Worm (Caenorhabditis elegans) whole organism, young adult: ENCODE results near the gene flp-9.

Experiments used
- F10E7.11 ChIP-seq: sonication (generic microtip); optimal IDR thresholded peaks from 2 replicates; lab custom pipeline; 2017; ENCODE audit warnings: mild to moderate bottlenecking, missing genetic modification characterization, moderate library complexity, missing compliant biosample characterization
- F52B5.7 ChIP-seq: sonication (generic microtip); optimal IDR thresholded peaks from 2 replicates; lab custom pipeline; 2016; ENCODE audit warnings: mild to moderate bottlenecking, missing genetic modification characterization, missing compliant biosample characterization
- F57A8.1 ChIP-seq: fragments of 200-800 bp; sonication (Bioruptor generic); optimal IDR thresholded peaks from 2 replicates; lab custom pipeline; 2018; ENCODE audit warnings: mild to moderate bottlenecking, missing genetic modification characterization, moderate library complexity, missing compliant biosample characterization
- T07F8.4 ChIP-seq: sonication (generic microtip); optimal IDR thresholded peaks from 2 replicates; lab custom pipeline; 2016; ENCODE audit warnings: mild to moderate bottlenecking, missing genetic modification characterization, moderate library complexity, missing compliant biosample characterization
- T26A5.8 ChIP-seq: sonication (generic microtip); optimal IDR thresholded peaks from 2 replicates; lab custom pipeline; 2016; ENCODE audit warnings: missing genetic modification characterization, missing compliant biosample characterization
- Y67H2A.10 ChIP-seq: fragments of 200-800 bp; sonication (Bioruptor generic); conservative IDR thresholded peaks from 2 replicates; pipeline ENCODE4 v1.3.6; 2022; ENCODE audit warnings: missing genetic modification reagents, missing genetic modification characterization, missing compliant biosample characterization
- Y95B8A.8 ChIP-seq: fragments of 200-800 bp; sonication (Bioruptor generic); IDR thresholded peaks from 2 replicates; pipeline ENCODE4 v1.3.6; 2022; ENCODE audit warnings: missing genetic modification reagents, missing genetic modification characterization, missing compliant biosample characterization
- ZK185.1 ChIP-seq: sonication (generic microtip); optimal IDR thresholded peaks from 2 replicates; lab custom pipeline; 2016; ENCODE audit warnings: mild to moderate bottlenecking, missing genetic modification characterization, missing compliant biosample characterization; ENCODE audit not compliant: poor library complexity, severe bottlenecking
- aptf-3 ChIP-seq: fragments of 200-800 bp; sonication (Bioruptor generic); IDR thresholded peaks from 2 replicates; pipeline ENCODE4 v1.3.6; 2022; ENCODE audit warnings: missing genetic modification characterization, missing compliant biosample characterization
- attf-3 ChIP-seq: fragments of 200-800 bp; sonication (Bioruptor generic); conservative IDR thresholded peaks from 2 replicates; pipeline ENCODE4 v1.3.6; 2022; ENCODE audit warnings: missing genetic modification reagents, missing genetic modification characterization, missing compliant biosample characterization
- attf-5 ChIP-seq: fragments of 200-800 bp; sonication (Bioruptor generic); optimal IDR thresholded peaks from 2 replicates; lab custom pipeline; 2018; ENCODE audit warnings: mild to moderate bottlenecking, missing genetic modification characterization, missing compliant biosample characterization
- cebp-2 ChIP-seq: fragments of 200-800 bp; sonication (Bioruptor generic); IDR thresholded peaks from 2 replicates; pipeline ENCODE4 v1.3.6; 2022; ENCODE audit warnings: missing genetic modification characterization, missing compliant biosample characterization
- ceh-27 ChIP-seq: fragments of 200-800 bp; sonication (Bioruptor generic); optimal IDR thresholded peaks from 2 replicates; lab custom pipeline; 2018; ENCODE audit warnings: mild to moderate bottlenecking, missing genetic modification characterization, moderate library complexity, missing compliant biosample characterization
- ceh-40 ChIP-seq: fragments of 200-800 bp; sonication (Bioruptor generic); IDR thresholded peaks from 2 replicates; pipeline ENCODE4 v1.3.6; 2022; ENCODE audit warnings: missing genetic modification characterization, missing compliant biosample characterization
- ceh-58 ChIP-seq: fragments of 200-800 bp; sonication (Bioruptor generic); IDR thresholded peaks from 2 replicates; pipeline ENCODE4 v1.3.6; 2022; ENCODE audit warnings: missing genetic modification characterization, missing compliant biosample characterization
- ceh-91 ChIP-seq: fragments of 200-800 bp; sonication (Bioruptor generic); IDR thresholded peaks from 2 replicates; pipeline ENCODE4 v1.3.6; 2022; ENCODE audit warnings: missing genetic modification reagents, missing genetic modification characterization, missing compliant biosample characterization
- die-1 ChIP-seq: sonication (generic microtip); optimal IDR thresholded peaks from 2 replicates; lab custom pipeline; 2016; ENCODE audit warnings: missing genotype, mild to moderate bottlenecking, missing genetic modification characterization, missing compliant biosample characterization
- dpl-1 ChIP-seq: fragments of 150-350 bp; optimal IDR thresholded peaks from 2 replicates; lab custom pipeline; 2014; ENCODE audit warnings: missing biosample characterization, missing genetic modification reagents, missing genetic modification characterization
- efl-1 ChIP-seq: fragments of 150-350 bp; optimal IDR thresholded peaks from 2 replicates; lab custom pipeline; 2014; ENCODE audit warnings: missing biosample characterization, missing genetic modification reagents, missing genetic modification characterization
- egl-18 ChIP-seq: fragments of 200-800 bp; sonication (Bioruptor generic); IDR thresholded peaks from 2 replicates; pipeline ENCODE4 v1.3.6; 2022; ENCODE audit warnings: missing genetic modification reagents, missing genetic modification characterization, missing compliant biosample characterization
- fkh-3 ChIP-seq: sonication (generic microtip); optimal IDR thresholded peaks from 2 replicates; lab custom pipeline; 2016; ENCODE audit warnings: mild to moderate bottlenecking, missing genetic modification characterization, missing compliant biosample characterization
- him-1 ChIP-seq: sonication (generic microtip); optimal IDR thresholded peaks from 2 replicates; lab custom pipeline; 2016; ENCODE audit warnings: missing genotype, missing genetic modification reagents, missing genetic modification characterization, missing compliant biosample characterization
- hmg-1.2 ChIP-seq: fragments of 200-800 bp; sonication (Bioruptor generic); IDR thresholded peaks from 2 replicates; pipeline ENCODE4 v1.3.6; 2022; ENCODE audit warnings: missing genetic modification reagents, missing genetic modification characterization, missing compliant biosample characterization
- hmg-20 ChIP-seq: fragments of 200-800 bp; sonication (Bioruptor generic); IDR thresholded peaks from 2 replicates; pipeline ENCODE4 v1.3.6; 2022; ENCODE audit warnings: missing genetic modification reagents, missing genetic modification characterization, missing compliant biosample characterization
- hsf-1 ChIP-seq: fragments of 200-800 bp; sonication (Bioruptor generic); IDR thresholded peaks from 2 replicates; pipeline ENCODE4 v1.3.6; 2022; ENCODE audit warnings: missing genetic modification reagents, missing genetic modification characterization, missing compliant biosample characterization
- lag-1 ChIP-seq: fragments of 200-800 bp; sonication (Bioruptor generic); IDR thresholded peaks from 2 replicates; pipeline ENCODE4 v1.3.6; 2022; ENCODE audit warnings: missing genetic modification reagents, missing genetic modification characterization, missing compliant biosample characterization
- lin-26 ChIP-seq: fragments of 200-800 bp; sonication (Bioruptor generic); IDR thresholded peaks from 2 replicates; pipeline ENCODE4 v1.3.6; 2022; ENCODE audit warnings: missing genetic modification reagents, missing genetic modification characterization, missing compliant biosample characterization
- lin-40 ChIP-seq: sonication (generic microtip); optimal IDR thresholded peaks from 2 replicates; lab custom pipeline; 2016; ENCODE audit warnings: missing genetic modification characterization, mild to moderate bottlenecking, missing compliant biosample characterization, missing genotype, missing genetic modification reagents
- madf-3 ChIP-seq: fragments of 200-800 bp; sonication (Bioruptor generic); IDR thresholded peaks from 2 replicates; pipeline ENCODE4 v1.3.6; 2022; ENCODE audit warnings: missing genetic modification reagents, missing genetic modification characterization, missing compliant biosample characterization
- madf-6 ChIP-seq: fragments of 200-800 bp; sonication (Bioruptor generic); IDR thresholded peaks from 2 replicates; pipeline ENCODE4 v1.3.6; 2022; ENCODE audit warnings: missing genetic modification reagents, missing genetic modification characterization, missing compliant biosample characterization
- mcd-1 ChIP-seq: fragments of 200-800 bp; sonication (Bioruptor generic); IDR thresholded peaks from 2 replicates; pipeline ENCODE4 v1.3.6; 2022; ENCODE audit warnings: missing genetic modification reagents, missing genetic modification characterization, missing compliant biosample characterization
- nhr-80 ChIP-seq: sonication (generic microtip); optimal IDR thresholded peaks from 2 replicates; lab custom pipeline; 2016; ENCODE audit warnings: missing genetic modification characterization, missing compliant biosample characterization
- pbrm-1 ChIP-seq: fragments of 200-800 bp; sonication (Bioruptor generic); IDR thresholded peaks from 2 replicates; pipeline ENCODE4 v1.3.6; 2022; ENCODE audit warnings: missing genetic modification reagents, missing genetic modification characterization, missing compliant biosample characterization
- pha-4 ChIP-seq: fragments of 150-350 bp; sonication (generic microtip); optimal IDR thresholded peaks from 2 replicates; lab custom pipeline; 2014; ENCODE audit warnings: missing biosample characterization, missing genetic modification reagents, missing genetic modification characterization
- sdz-38 ChIP-seq: sonication (generic microtip); optimal IDR thresholded peaks from 2 replicates; lab custom pipeline; 2016; ENCODE audit warnings: missing genotype, missing genetic modification characterization, missing compliant biosample characterization
- sea-2 ChIP-seq: fragments of 200-800 bp; sonication (Bioruptor generic); IDR thresholded peaks from 2 replicates; pipeline ENCODE4 v1.3.6; 2022; ENCODE audit warnings: missing genetic modification characterization, missing compliant biosample characterization
- somi-1 ChIP-seq: fragments of 200-800 bp; sonication (Bioruptor generic); optimal IDR thresholded peaks from 2 replicates; lab custom pipeline; 2018; ENCODE audit warnings: mild to moderate bottlenecking, missing genetic modification characterization, missing compliant biosample characterization
- tbp1 ChIP-seq: fragments of 200-800 bp; sonication (Bioruptor generic); optimal IDR thresholded peaks from 2 replicates; lab custom pipeline; 2018; ENCODE audit warnings: mild to moderate bottlenecking, missing genetic modification characterization, missing compliant biosample characterization
- tbx-9 ChIP-seq: sonication (generic microtip); optimal IDR thresholded peaks from 2 replicates; lab custom pipeline; 2016; ENCODE audit warnings: borderline replicate concordance, missing genetic modification characterization, inconsistent platforms, missing compliant biosample characterization
- unc-62 ChIP-seq: fragments of 150-350 bp; optimal IDR thresholded peaks from 2 replicates; lab custom pipeline; 2014; ENCODE audit warnings: missing biosample characterization, missing genetic modification reagents, missing genetic modification characterization
- ztf-22 ChIP-seq: fragments of 200-800 bp; sonication (Bioruptor generic); optimal IDR thresholded peaks from 2 replicates; lab custom pipeline; 2018; ENCODE audit warnings: mild to moderate bottlenecking, missing genetic modification characterization, moderate library complexity, missing compliant biosample characterization
- ztf-26 ChIP-seq: sonication (generic microtip); optimal IDR thresholded peaks from 2 replicates; lab custom pipeline; 2017; ENCODE audit warnings: missing genetic modification characterization, missing compliant biosample characterization
- ztf-28 ChIP-seq: fragments of 200-800 bp; sonication (Bioruptor generic); IDR thresholded peaks from 2 replicates; pipeline ENCODE4 v1.3.6; 2022; ENCODE audit warnings: missing genetic modification reagents, missing genetic modification characterization, missing compliant biosample characterization
- ztf-6 ChIP-seq: fragments of 200-800 bp; sonication (Bioruptor generic); IDR thresholded peaks from 2 replicates; pipeline ENCODE4 v1.3.6; 2022; ENCODE audit warnings: missing genetic modification reagents, missing genetic modification characterization, missing compliant biosample characterization

The flp-9 gene

DNA sequence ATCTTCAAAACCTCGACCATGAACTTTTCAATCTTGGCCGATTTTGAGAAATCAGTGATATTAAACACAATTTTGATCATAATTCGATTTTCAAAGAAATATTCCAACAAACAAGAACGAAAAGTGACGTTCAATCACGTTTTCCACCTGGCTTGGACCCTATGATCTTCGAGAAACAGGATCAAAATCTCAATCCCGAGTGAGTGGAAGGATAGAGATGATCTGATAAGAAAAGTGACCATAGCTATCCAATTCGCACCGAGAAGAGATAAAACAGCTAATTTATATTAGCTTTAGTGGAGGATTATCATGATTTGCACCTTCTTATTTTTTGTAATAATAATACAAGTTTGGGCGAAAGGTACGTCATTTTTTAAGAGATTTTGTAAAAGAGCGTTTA lies 36.3 kb downstream of the flp-9 start, which contains the start of gene T23F6.2:
Gene T23F6.2 (plus strand): TSS at position 251 of the 400 bp plus-strand sequence.
- TF ChIP-seq lin-26 (GFP tag; lab: Robert Waterston, UW) (no peak), unc-62 (no peak), ceh-91 (no peak), ceh-40 (no peak), T07F8.4 (tag; lab: Kevin White, UChicago) (no peak), aptf-3 (no peak), ZK185.1 (tag; lab: Kevin White, UChicago) (no peak), ztf-28 (no peak), madf-3 (GFP tag; lab: Robert Waterston, UW) (no peak), ceh-58 (GFP tag; lab: Robert Waterston, UW) (no peak), ztf-6 (GFP tag; lab: Robert Waterston, UW) (no peak), hmg-20 (GFP tag; lab: Robert Waterston, UW) (no peak), sdz-38 (no peak), tbp1 (GFP tag; lab: Kevin White, UChicago) (no peak), dpl-1 (GFP tag; lab: Kevin White, UChicago) (no peak), hsf-1 (GFP tag; lab: Robert Waterston, UW) (no peak)
- TF ChIP-seq, all 124 proteins: peak for 0

DNA sequence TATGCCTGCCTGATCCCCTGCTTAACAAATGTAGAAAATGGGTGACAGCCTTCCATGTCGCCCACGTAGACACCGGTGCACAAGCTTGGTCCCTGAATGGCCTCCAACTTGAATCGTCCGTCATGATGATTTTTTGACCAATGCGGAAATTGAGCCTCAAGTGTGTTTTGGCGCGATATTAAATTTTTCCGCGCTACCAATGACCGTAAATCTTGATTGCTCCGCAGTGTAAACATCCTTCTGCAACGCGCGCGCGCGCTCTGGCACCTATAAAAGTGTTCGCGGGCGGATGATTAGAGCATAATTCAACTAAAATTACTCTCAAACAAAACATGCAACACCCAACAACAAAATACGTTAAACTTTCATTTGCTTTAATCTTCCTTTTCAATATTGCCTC lies 37.7 kb downstream of the flp-9 start, which contains the start of gene idpp-7:
Gene idpp-7 (plus strand): TSS at position 301 of the 400 bp plus-strand sequence.
- TF ChIP-seq madf-6 (GFP tag; lab: Robert Waterston, UW): peak; percentile 59
- TF ChIP-seq mcd-1: no peak
- no peak for TF ChIP-seq him-1 (tag; lab: Kevin White, UChicago)
- no peak for TF ChIP-seq ztf-26 (tag; lab: Kevin White, UChicago)
- peak; percentile 7 for TF ChIP-seq efl-1 (GFP tag; lab: Kevin White, UChicago)

DNA sequence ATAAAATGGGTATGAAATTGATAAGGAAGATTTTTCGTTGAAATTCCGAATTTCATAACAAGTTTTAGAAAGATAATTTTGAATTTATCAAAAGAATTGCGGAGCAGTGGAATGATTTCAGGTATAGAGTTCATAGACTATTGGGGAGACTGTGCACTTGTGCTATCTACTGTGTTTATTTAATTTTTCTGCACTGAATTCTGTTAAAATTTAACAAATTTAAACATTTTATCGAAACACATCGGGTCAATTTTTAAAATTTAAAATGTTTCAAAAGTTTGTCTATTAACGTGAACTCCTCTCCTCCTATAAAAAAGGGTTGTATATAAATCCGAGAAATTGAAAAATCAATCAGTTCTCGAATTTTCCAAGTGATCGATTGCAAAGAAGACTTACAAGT lies 39.8 kb downstream of the flp-9 start, which contains the start of gene C27D8.1:
Gene C27D8.1 (plus strand): TSS at position 301 of the 400 bp plus-strand sequence.
- TF ChIP-seq cebp-2 (GFP tag; lab: Robert Waterston, UW) (no peak), madf-3 (GFP tag; lab: Robert Waterston, UW) (no peak), sdz-38 (no peak), die-1 (tag; lab: Kevin White, UChicago) (no peak), lag-1 (GFP tag; lab: Robert Waterston, UW) (no peak), F57A8.1 (GFP tag; lab: Kevin White, UChicago) (no peak)

DNA sequence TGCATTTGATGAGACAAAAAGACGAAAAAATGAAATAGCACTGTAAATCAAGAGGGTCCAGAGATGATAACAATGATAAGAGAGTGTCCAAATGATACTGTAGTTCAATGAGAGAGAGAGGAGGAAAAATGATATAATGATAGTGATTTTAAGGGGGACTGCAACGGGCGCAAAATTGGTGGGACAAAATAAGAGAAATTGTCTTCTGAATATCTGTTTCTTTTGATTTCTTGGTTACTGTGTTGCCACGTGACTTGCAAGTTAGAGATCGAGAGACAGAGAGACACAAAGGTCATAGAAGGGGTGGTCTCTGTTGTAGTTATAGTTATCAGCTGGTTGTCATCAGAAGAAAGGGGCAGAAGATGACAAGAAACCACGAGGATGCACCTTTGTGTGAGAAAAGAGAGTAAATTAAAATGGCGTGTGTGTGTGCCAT lies 41.4 kb downstream of the flp-9 start:
- TF ChIP-seq attf-5 (GFP tag; lab: Kevin White, UChicago) (peak; percentile 18), nhr-80 (tag; lab: Kevin White, UChicago) (peak; percentile 75), T26A5.8 (tag; lab: Kevin White, UChicago) (no peak), tbx-9 (no peak), fkh-3 (tag; lab: Kevin White, UChicago) (no peak), Y67H2A.10 (GFP tag; lab: Robert Waterston, UW) (no peak), attf-3 (GFP tag; lab: Robert Waterston, UW) (no peak), ceh-91 (no peak), pbrm-1 (GFP tag; lab: Robert Waterston, UW) (no peak; the same call in 1 of the 2 replicates), Y95B8A.8 (GFP tag; lab: Robert Waterston, UW) (no peak), egl-18 (GFP tag; lab: Robert Waterston, UW) (no peak), aptf-3 (no peak), lag-1 (GFP tag; lab: Robert Waterston, UW) (no peak), die-1 (tag; lab: Kevin White, UChicago) (no peak), F52B5.7 (tag; lab: Kevin White, UChicago) (no peak), somi-1 (GFP tag; lab: Kevin White, UChicago) (peak; percentile 34), lin-40 (tag; lab: Kevin White, UChicago) (peak; percentile 59), F10E7.11 (tag; lab: Kevin White, UChicago) (no peak), hmg-1.2 (GFP tag; lab: Robert Waterston, UW) (peak; percentile 82), pha-4 (tag; lab: Kevin White, UChicago) (no peak), ztf-26 (tag; lab: Kevin White, UChicago) (peak; percentile 76), ztf-22 (GFP tag; lab: Kevin White, UChicago) (peak; percentile 61), ceh-27 (GFP tag; lab: Kevin White, UChicago) (no peak), hmg-20 (GFP tag; lab: Robert Waterston, UW) (no peak), sea-2 (no peak)
